Worm (Caenorhabditis elegans): ENCODE results near the gene srsx-26.
"Not testable (repeated sequence)": the region's sequence is repeated elsewhere in the genome, so short reads cannot be mapped to it uniquely, and the experiment has no call there.

DNA sequence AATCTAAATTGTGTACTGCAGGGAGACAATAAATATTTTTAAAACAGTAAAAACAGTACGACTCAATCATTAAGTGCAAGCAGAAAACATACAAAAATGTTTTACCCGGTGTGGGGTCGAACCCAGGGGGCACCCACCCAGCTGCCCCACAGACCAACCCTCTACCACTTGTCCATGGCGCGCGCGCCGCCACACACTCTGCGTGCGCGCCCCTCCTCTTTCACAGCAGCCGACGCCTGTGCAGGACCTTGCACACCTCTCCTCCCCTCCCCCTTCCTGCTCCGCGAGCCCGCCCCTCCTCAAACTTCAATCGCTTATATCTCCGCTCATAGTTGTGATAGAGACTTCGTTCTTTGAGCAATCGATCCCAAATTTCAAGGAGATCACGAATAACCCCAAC is 11.8 kb upstream of the srsx-26 start:
- TF ChIP-seq rcor-1 (GFP tag; IDR thresholded peaks at IDR 0.05); efl-1 (GFP tag; optimal IDR thresholded peaks at IDR 0.05); tbx-9 (tag; optimal IDR thresholded peaks at IDR 0.05; ENCODE audit: borderline replicate concordance); zfh-2 (GFP tag; conservative IDR thresholded peaks at IDR 0.05); mel-28 (tag; optimal IDR thresholded peaks at IDR 0.05; ENCODE audit: borderline replicate concordance): not testable (repeated sequence)

Data from whole organism, young adult.